Fruit fly (Drosophila melanogaster): ENCODE data around the gene CG18231.

Gene CG18231

dm6 chr3L:18620988-18621734, 13.9 kb downstream of the CG18231 start (continued):
- TF ChIP-seq gfzf (GFP tag; optimal IDR thresholded peaks at IDR 0.05), result no peak
- no peak for TF ChIP-seq Atf-2 (GFP tag; optimal IDR thresholded peaks at IDR 0.05)
- TF ChIP-seq bbx (GFP tag; IDR thresholded peaks at IDR 0.05; ENCODE audit: partially characterized antibody), result peak; percentile 79
- TF ChIP-seq Xbp1 (GFP tag; optimal IDR thresholded peaks at IDR 0.05), result peak; percentile 50
- TF ChIP-seq kah (GFP tag; optimal IDR thresholded peaks at IDR 0.05), result no peak
- no peak for TF ChIP-seq Vsx1 (GFP tag; optimal IDR thresholded peaks at IDR 0.05)
- no peak for TF ChIP-seq CG15269 (tag; optimal IDR thresholded peaks at IDR 0.05)
- TF ChIP-seq tin (GFP tag; optimal IDR thresholded peaks at IDR 0.05), result peak; percentile 1
- no peak for TF ChIP-seq nau (GFP tag; optimal IDR thresholded peaks at IDR 0.05)
- no peak for TF ChIP-seq CG1233 (GFP tag; optimal IDR thresholded peaks at IDR 0.05)
- TF ChIP-seq Mrtf (GFP tag; IDR thresholded peaks at IDR 0.05), result no peak
- TF ChIP-seq luna (GFP tag; optimal IDR thresholded peaks at IDR 0.05), result peak; percentile 38
- no peak for TF ChIP-seq gce (GFP tag; IDR thresholded peaks at IDR 0.05)
- no peak for TF ChIP-seq CG9215 (GFP tag; IDR thresholded peaks at IDR 0.05)
- TF ChIP-seq CG9609 (GFP tag; optimal IDR thresholded peaks at IDR 0.05), result peak; percentile 58
- TF ChIP-seq mld (GFP tag; IDR thresholded peaks at IDR 0.05; ENCODE audit: partially characterized antibody), result no peak
- peak; percentile 87 for TF ChIP-seq slbo (GFP tag; IDR thresholded peaks at IDR 0.05)
- TF ChIP-seq esg (GFP tag; conservative IDR thresholded peaks at IDR 0.05), result peak; percentile 33; the same call in 1 of the 2 replicates
- no peak for TF ChIP-seq CG12236 (GFP tag; optimal IDR thresholded peaks at IDR 0.05)
- TF ChIP-seq CG7786 (GFP tag; optimal IDR thresholded peaks at IDR 0.05), result peak; percentile 38
- TF ChIP-seq CG32772 (GFP tag; IDR thresholded peaks at IDR 0.05), result no peak
- TF ChIP-seq ara (GFP tag; IDR thresholded peaks at IDR 0.05), result no peak
- TF ChIP-seq pita (GFP tag; optimal IDR thresholded peaks at IDR 0.05), result no peak
- no peak for TF ChIP-seq Nf-YA (GFP tag; IDR thresholded peaks at IDR 0.05)
- TF ChIP-seq Chrac-16 (GFP tag; optimal IDR thresholded peaks at IDR 0.05), result peak; percentile 45
- peak; percentile 74 for TF ChIP-seq zfh2 (GFP tag; optimal IDR thresholded peaks at IDR 0.05)
- no peak for TF ChIP-seq Fer2 (tag; optimal IDR thresholded peaks at IDR 0.05)
- TF ChIP-seq Tbp (GFP tag; optimal IDR thresholded peaks at IDR 0.05), result no peak
- TF ChIP-seq schlank (tag; optimal IDR thresholded peaks at IDR 0.05), result peak; percentile 63
- 0 out of 3 replicates have a peak, but pooled peaks have one; percentile 19 for TF ChIP-seq zfh1 (GFP tag; IDR thresholded peaks at IDR 0.05)
- TF ChIP-seq h (optimal IDR thresholded peaks at IDR 0.05), result no peak
- TF ChIP-seq Bdp1 (GFP tag; optimal IDR thresholded peaks at IDR 0.05), result peak; percentile 27
- peak; percentile 38; the same call in 2 of the 3 replicates for TF ChIP-seq ci (GFP tag; IDR thresholded peaks at IDR 0.05)
- TF ChIP-seq CG31224 (GFP tag; IDR thresholded peaks at IDR 0.05), result no peak
- TF ChIP-seq HmgD (GFP tag; optimal IDR thresholded peaks at IDR 0.05), result no peak
- peak; percentile 80 for TF ChIP-seq CG8290 (GFP tag; optimal IDR thresholded peaks at IDR 0.05)
- peak; percentile 81 to 94 for TF ChIP-seq CG8290 (tag; optimal IDR thresholded peaks at IDR 0.05)
- TF ChIP-seq CG8478 (optimal IDR thresholded peaks at IDR 0.05), result no peak
- TF ChIP-seq disco-r (GFP tag; optimal IDR thresholded peaks at IDR 0.05), result peak; percentile 44
- peak; percentile 9 for TF ChIP-seq CG12659 (GFP tag; optimal IDR thresholded peaks at IDR 0.05)
- no peak for TF ChIP-seq Dp (GFP tag; optimal IDR thresholded peaks at IDR 0.05)
- no peak for TF ChIP-seq dimm (GFP tag; IDR thresholded peaks at IDR 0.05)
- TF ChIP-seq B-H1 (GFP tag; IDR thresholded peaks at IDR 0.05), result no peak
- TF ChIP-seq CG18476 (GFP tag; optimal IDR thresholded peaks at IDR 0.05), result no peak
- TF ChIP-seq CG8281 (tag; optimal IDR thresholded peaks at IDR 0.05), result no peak
- peak; percentile 14 for TF ChIP-seq twi (tag; optimal IDR thresholded peaks at IDR 0.05)
- no peak for TF ChIP-seq Usf (GFP tag; optimal IDR thresholded peaks at IDR 0.05)
- peak; percentile 4 for TF ChIP-seq CG3281 (GFP tag; optimal IDR thresholded peaks at IDR 0.05)
- peak; percentile 62 for TF ChIP-seq CG12391 (tag; optimal IDR thresholded peaks at IDR 0.05)
- TF ChIP-seq Pdp1 (GFP tag; optimal IDR thresholded peaks at IDR 0.05), result peak; percentile 42 to 45
- TF ChIP-seq CG17186 (GFP tag; optimal IDR thresholded peaks at IDR 0.05), result peak; percentile 43
